Fruit fly (Drosophila melanogaster) whole organism, embryonic: ENCODE data around the gene CG46467.
A peak's percentile ranks its signal among the peaks of the same experiment; 100 is the strongest.

Experiments
- Aef1 ChIP-seq: fragments of 200-800 bp; sonication (Bioruptor generic); IDR thresholded peaks from 3 replicates; pipeline ENCODE4 v1.3.6; 2022; ENCODE audit warnings: missing biosample characterization, missing genetic modification characterization
- Asciz ChIP-seq: fragments of 200-800 bp; sonication (Bioruptor generic); optimal IDR thresholded peaks from 2 replicates; lab custom pipeline; 2017; ENCODE audit warnings: missing biosample characterization, mild to moderate bottlenecking, missing genetic modification characterization, missing genetic modification reagents
- Atf3 ChIP-seq: fragments of 200-800 bp; sonication (Bioruptor generic); optimal IDR thresholded peaks from 3 replicates; lab custom pipeline; 2016; ENCODE audit warnings: missing biosample characterization, missing genetic modification characterization
- CG10274 ChIP-seq: fragments of 200-800 bp; sonication (Bioruptor generic); optimal IDR thresholded peaks from 3 replicates; lab custom pipeline; 2017; ENCODE audit warnings: missing biosample characterization, mild to moderate bottlenecking, missing genetic modification characterization
- CG10366 ChIP-seq: fragments of 200-800 bp; sonication (Bioruptor generic); IDR thresholded peaks from 2 replicates; pipeline ENCODE4 v1.3.6; 2022; ENCODE audit warnings: missing biosample characterization, missing genetic modification characterization
- CG11456 ChIP-seq: fragments of 200-800 bp; sonication (Bioruptor generic); IDR thresholded peaks from 3 replicates; pipeline ENCODE4 v1.3.6; 2022; ENCODE audit warnings: missing biosample characterization, missing genetic modification characterization
- CG12071 ChIP-seq: fragments of 200-800 bp; sonication (Bioruptor generic); optimal IDR thresholded peaks from 3 replicates; lab custom pipeline; 2018; ENCODE audit warnings: missing biosample characterization, mild to moderate bottlenecking, missing genetic modification characterization
- CG12299 ChIP-seq: fragments of 200-800 bp; sonication (Bioruptor generic); optimal IDR thresholded peaks from 2 replicates; lab custom pipeline; 2018; ENCODE audit warnings: missing biosample characterization, mild to moderate bottlenecking, missing genetic modification characterization
- CG12659 ChIP-seq: fragments of 200-800 bp; sonication (Bioruptor generic); optimal IDR thresholded peaks from 3 replicates; lab custom pipeline; 2017; ENCODE audit warnings: mild to moderate bottlenecking, missing biosample characterization, missing genetic modification reagents, missing genetic modification characterization
- CG14710 ChIP-seq: fragments of 200-800 bp; sonication (Bioruptor generic); optimal IDR thresholded peaks from 3 replicates; lab custom pipeline; 2019; ENCODE audit warnings: missing biosample characterization, mild to moderate bottlenecking, missing genetic modification characterization, moderate library complexity
- CG15514 ChIP-seq: fragments of 200-800 bp; sonication (Bioruptor generic); optimal IDR thresholded peaks from 3 replicates; lab custom pipeline; 2017; ENCODE audit warnings: missing biosample characterization, missing genetic modification characterization, mild to moderate bottlenecking, moderate library complexity, missing genetic modification reagents
- CG17912 ChIP-seq: fragments of 200-800 bp; sonication (Bioruptor generic); optimal IDR thresholded peaks from 2 replicates; lab custom pipeline; 2018; ENCODE audit warnings: missing biosample characterization, mild to moderate bottlenecking, missing genetic modification characterization
- CG1832 ChIP-seq: fragments of 200-800 bp; sonication (Bioruptor generic); optimal IDR thresholded peaks from 2 replicates; lab custom pipeline; 2017; ENCODE audit warnings: missing biosample characterization, mild to moderate bottlenecking, missing genetic modification characterization, inconsistent platforms
- CG18599 ChIP-seq: fragments of 200-800 bp; sonication (Bioruptor generic); optimal IDR thresholded peaks from 3 replicates; lab custom pipeline; 2017; ENCODE audit warnings: missing biosample characterization, missing genetic modification characterization, mild to moderate bottlenecking, moderate library complexity, missing genetic modification reagents
- CG30403 ChIP-seq: fragments of 200-800 bp; sonication (Bioruptor generic); optimal IDR thresholded peaks from 3 replicates; lab custom pipeline; 2016; ENCODE audit warnings: missing biosample characterization, missing genetic modification characterization
- CG31388 ChIP-seq: fragments of 200-800 bp; sonication (Bioruptor generic); optimal IDR thresholded peaks from 2 replicates; lab custom pipeline; 2016; ENCODE audit warnings: missing biosample characterization, missing genetic modification characterization
- CG32772 ChIP-seq: fragments of 200-800 bp; sonication (Bioruptor generic); IDR thresholded peaks from 2 replicates; pipeline ENCODE4 v1.3.6; 2022; ENCODE audit warnings: missing biosample characterization, missing genetic modification characterization
- CG34422 ChIP-seq: fragments of 200-800 bp; sonication (Bioruptor generic); IDR thresholded peaks from 3 replicates; pipeline ENCODE4 v1.3.6; 2022; ENCODE audit warnings: missing biosample characterization, missing genetic modification characterization
- CG3847 ChIP-seq: fragments of 200-800 bp; sonication (Bioruptor generic); IDR thresholded peaks from 2 replicates; pipeline ENCODE4 v1.3.6; 2022; ENCODE audit warnings: missing biosample characterization, missing genetic modification characterization
- CG4282 ChIP-seq: fragments of 200-800 bp; sonication (Bioruptor generic); optimal IDR thresholded peaks from 2 replicates; lab custom pipeline; 2016; ENCODE audit warnings: missing biosample characterization, missing genetic modification characterization
- CG43689 ChIP-seq: fragments of 200-800 bp; sonication (Bioruptor generic); IDR thresholded peaks from 2 replicates; pipeline ENCODE4 v1.3.6; 2022; ENCODE audit warnings: missing biosample characterization, missing genetic modification characterization
- CG6765 ChIP-seq: fragments of 200-800 bp; sonication (Bioruptor generic); optimal IDR thresholded peaks from 3 replicates; lab custom pipeline; 2017; ENCODE audit warnings: missing biosample characterization, mild to moderate bottlenecking, missing genetic modification characterization
- CG6813 ChIP-seq: fragments of 200-800 bp; sonication (Bioruptor generic); optimal IDR thresholded peaks from 2 replicates; lab custom pipeline; 2017; ENCODE audit warnings: missing biosample characterization, missing genetic modification characterization, mild to moderate bottlenecking, moderate library complexity, missing genetic modification reagents
- CG7786 ChIP-seq: fragments of 200-800 bp; sonication (Bioruptor generic); optimal IDR thresholded peaks from 2 replicates; lab custom pipeline; 2016; ENCODE audit warnings: missing biosample characterization, missing genetic modification characterization
- CG8089 ChIP-seq: fragments of 200-800 bp; sonication (Bioruptor generic); optimal IDR thresholded peaks from 3 replicates; lab custom pipeline; 2016; ENCODE audit warnings: missing biosample characterization, missing genetic modification characterization
- CTCF ChIP-seq: fragments of 200-800 bp; sonication (Bioruptor generic); optimal IDR thresholded peaks from 2 replicates; lab custom pipeline; 2017; ENCODE audit warnings: missing biosample characterization, mild to moderate bottlenecking, missing genetic modification characterization, moderate library complexity
- Dbx ChIP-seq: fragments of 200-800 bp; sonication (Bioruptor generic); IDR thresholded peaks from 3 replicates; pipeline ENCODE4 v1.3.6; 2022; ENCODE audit warnings: missing biosample characterization, missing genetic modification characterization
- Deaf1 ChIP-seq: fragments of 200-800 bp; optimal IDR thresholded peaks from 3 replicates; lab custom pipeline; 2019; ENCODE audit warnings: missing biosample characterization, mild to moderate bottlenecking, missing genetic modification characterization, moderate library complexity
- Gug ChIP-seq: fragments of 200-800 bp; sonication (Bioruptor generic); IDR thresholded peaks from 4 replicates; pipeline ENCODE4 v1.3.6; 2022; ENCODE audit warnings: missing biosample characterization, missing genetic modification characterization
- HLH3B ChIP-seq: fragments of 200-800 bp; sonication (Bioruptor generic); IDR thresholded peaks from 2 replicates; pipeline ENCODE4 v1.3.6; 2022; ENCODE audit warnings: missing biosample characterization, missing genetic modification characterization
- Hand ChIP-seq: fragments of 200-800 bp; sonication (Bioruptor generic); optimal IDR thresholded peaks from 2 replicates; lab custom pipeline; 2017; ENCODE audit warnings: mild to moderate bottlenecking, missing biosample characterization, missing genetic modification reagents, missing genetic modification characterization
- Hmr ChIP-seq: fragments of 200-800 bp; sonication (Bioruptor generic); optimal IDR thresholded peaks from 3 replicates; lab custom pipeline; 2017; ENCODE audit warnings: mild to moderate bottlenecking, missing biosample characterization, missing genetic modification reagents, missing genetic modification characterization
- Mrtf ChIP-seq: fragments of 200-800 bp; sonication (Bioruptor generic); IDR thresholded peaks from 3 replicates; pipeline ENCODE4 v1.3.6; 2022; ENCODE audit warnings: missing biosample characterization, missing genetic modification characterization
- Oaz ChIP-seq: fragments of 200-800 bp; sonication (Bioruptor generic); IDR thresholded peaks from 2 replicates; pipeline ENCODE4 v1.3.6; 2022; ENCODE audit warnings: missing biosample characterization, missing genetic modification characterization
- bcd ChIP-seq: fragments of 200-800 bp; sonication (Bioruptor generic); optimal IDR thresholded peaks from 2 replicates; lab custom pipeline; 2017; ENCODE audit warnings: missing biosample characterization, mild to moderate bottlenecking, missing genetic modification characterization
- ci ChIP-seq: fragments of 200-800 bp; sonication (Bioruptor generic); IDR thresholded peaks from 3 replicates; pipeline ENCODE4 v1.3.6; 2022; ENCODE audit warnings: missing biosample characterization, missing genetic modification characterization
- ftz-f1 ChIP-seq: fragments of 200-800 bp; sonication (Bioruptor generic); optimal IDR thresholded peaks from 2 replicates; lab custom pipeline; 2016; ENCODE audit warnings: missing biosample characterization, missing genetic modification characterization
- gcm ChIP-seq: fragments of 200-800 bp; sonication (Bioruptor generic); optimal IDR thresholded peaks from 2 replicates; lab custom pipeline; 2019; ENCODE audit warnings: missing biosample characterization, mild to moderate bottlenecking, missing genetic modification characterization, moderate library complexity
- ind ChIP-seq: fragments of 200-800 bp; sonication (Bioruptor generic); optimal IDR thresholded peaks from 3 replicates; lab custom pipeline; 2016; ENCODE audit warnings: missing biosample characterization, missing genetic modification characterization
- pb ChIP-seq: fragments of 200-800 bp; sonication (Bioruptor generic); optimal IDR thresholded peaks from 3 replicates; lab custom pipeline; 2016; ENCODE audit warnings: missing biosample characterization, missing genetic modification characterization
- pfk ChIP-seq: fragments of 200-800 bp; sonication (Bioruptor generic); optimal IDR thresholded peaks from 2 replicates; lab custom pipeline; 2018; ENCODE audit warnings: missing biosample characterization, mild to moderate bottlenecking, missing genetic modification characterization, moderate library complexity
- prd ChIP-seq, 3 experiments: fragments of >200 bp in 2 of 3; fragments of 200-800 bp in 1 of 3; sonication (Bioruptor generic) in 1 of 3; optimal IDR thresholded peaks in 2 of 3; IDR thresholded peaks in 1 of 3; 2 replicates in 2 of 3; 3 replicates in 1 of 3; pipeline versions ENCODE4 v1.3.6 to Lab custom; 2017 to 2022; ENCODE audit warnings: missing biosample characterization in 1 of 3, missing genetic modification characterization in 1 of 3
- ro ChIP-seq: fragments of 200-800 bp; sonication (Bioruptor generic); IDR thresholded peaks from 2 replicates; pipeline ENCODE4 v1.3.6; 2022; ENCODE audit warnings: missing biosample characterization, missing genetic modification characterization
- row ChIP-seq: fragments of 200-800 bp; sonication (Bioruptor generic); IDR thresholded peaks from 3 replicates; pipeline ENCODE4 v1.3.6; 2022; ENCODE audit warnings: missing biosample characterization, missing genetic modification characterization
- sc ChIP-seq, 3 experiments: fragments of >200 bp in 2 of 3; fragments of 200-800 bp in 1 of 3; sonication (Bioruptor generic) in 1 of 3; optimal IDR thresholded peaks; 2 replicates in 2 of 3; 3 replicates in 1 of 3; lab custom pipeline; 2017; ENCODE audit warnings: mild to moderate bottlenecking in 1 of 3, missing biosample characterization in 1 of 3, missing genetic modification characterization in 1 of 3, missing genetic modification reagents in 1 of 3
- sima ChIP-seq: fragments of 200-800 bp; sonication (Bioruptor generic); optimal IDR thresholded peaks from 2 replicates; lab custom pipeline; 2016; ENCODE audit warnings: missing biosample characterization, missing genetic modification characterization
- sisA ChIP-seq: fragments of 200-800 bp; sonication (Bioruptor generic); IDR thresholded peaks from 2 replicates; pipeline ENCODE4 v1.3.6; 2022; ENCODE audit warnings: missing biosample characterization, missing genetic modification characterization
- stc ChIP-seq: fragments of 200-800 bp; sonication (Bioruptor generic); IDR thresholded peaks from 2 replicates; pipeline ENCODE4 v1.3.6; 2022; ENCODE audit warnings: missing biosample characterization, missing genetic modification characterization
- wdn ChIP-seq: fragments of 200-800 bp; sonication (Bioruptor generic); IDR thresholded peaks from 2 replicates; pipeline ENCODE4 v1.3.6; 2022; ENCODE audit warnings: missing biosample characterization, missing genetic modification characterization

Gene CG46467

dm6 chr3R:10024032-10024712, 149.7 kb downstream of the CG46467 start (continued):
- TF ChIP-seq ind (GFP tag; lab: Kevin White, UChicago) (peak; percentile 46), CG15514 (GFP tag; lab: Kevin White, UChicago) (peak; percentile 39), stc (GFP tag; lab: Robert Waterston, UW) (no peak), CG1832 (no peak), CG10274 (GFP tag; lab: Kevin White, UChicago) (peak; percentile 72), CG3847 (peak; percentile 39; the same call in 1 of the 2 replicates), Hand (GFP tag; lab: Kevin White, UChicago) (peak; percentile 72), ci (GFP tag; lab: Robert Waterston, UW) (0 out of 3 replicates have a peak, but pooled peaks have one; percentile 50), pfk (GFP tag; lab: Kevin White, UChicago) (no peak), Oaz (GFP tag; lab: Robert Waterston, UW) (no peak), CG12299 (tag; lab: Kevin White, UChicago) (no peak), CG12659 (GFP tag; lab: Kevin White, UChicago) (peak; percentile 34), Hmr (GFP tag; lab: Kevin White, UChicago) (peak; percentile 76), CG14710 (no peak), CG6765 (peak; percentile 55), prd (optimal IDR thresholded peaks at IDR 0.05; lab: Kevin White, UChicago) (no peak), prd (GFP tag; IDR thresholded peaks at IDR 0.05; lab: Robert Waterston, UW) (0 out of 3 replicates have a peak, but pooled peaks have one; percentile 16), Dbx (peak; percentile 69; the same call in 2 of the 3 replicates), CG32772 (GFP tag; lab: Robert Waterston, UW) (peak; percentile 32; the same call in 1 of the 2 replicates), HLH3B (GFP tag; lab: Robert Waterston, UW) (peak; percentile 43), CG18599 (GFP tag; lab: Kevin White, UChicago) (peak; percentile 87), CG10366 (GFP tag; lab: Robert Waterston, UW) (0 out of 2 replicates have a peak, but pooled peaks have one; percentile 10), CG43689 (no peak), Mrtf (peak; percentile 46; the same call in 1 of the 3 replicates), CG11456 (peak; percentile 57; the same call in 1 of the 3 replicates), ftz-f1 (GFP tag; lab: Kevin White, UChicago) (no peak), row (peak; percentile 71), ro (GFP tag; lab: Robert Waterston, UW) (no peak), gcm (GFP tag; lab: Kevin White, UChicago) (no peak), Deaf1 (tag; lab: Kevin White, UChicago) (no peak), Asciz (no peak), sima (GFP tag; lab: Kevin White, UChicago) (no peak), sisA (GFP tag; lab: Robert Waterston, UW) (0 out of 2 replicates have a peak, but pooled peaks have one; percentile 31), CG17912 (GFP tag; lab: Kevin White, UChicago) (no peak), CG7786 (GFP tag; lab: Kevin White, UChicago) (peak; percentile 60), CG12071 (GFP tag; lab: Kevin White, UChicago) (peak; percentile 62), CG8089 (no peak), sc (optimal IDR thresholded peaks at IDR 0.05; lab: Kevin White, UChicago) (no peak), sc (GFP tag; optimal IDR thresholded peaks at IDR 0.05; lab: Kevin White, UChicago) (no peak), Aef1 (GFP tag; lab: Robert Waterston, UW) (0 out of 3 replicates have a peak, but pooled peaks have one; percentile 19), Atf3 (GFP tag; lab: Kevin White, UChicago) (peak; percentile 12), CG4282 (GFP tag; lab: Kevin White, UChicago) (no peak), CG31388 (GFP tag; lab: Kevin White, UChicago) (no peak), pb (GFP tag; lab: Kevin White, UChicago) (peak; percentile 25), wdn (0 out of 2 replicates have a peak, but pooled peaks have one; percentile 32), Gug (GFP tag; lab: Robert Waterston, UW) (0 out of 4 replicates have a peak, but pooled peaks have one; percentile 20), bcd (GFP tag; lab: Kevin White, UChicago) (peak; percentile 14), CG30403 (peak; percentile 12), CG34422 (no peak), CTCF (no peak), CG6813 (GFP tag; lab: Kevin White, UChicago) (no peak)
